Fruit fly (Drosophila melanogaster): Measurements from ENCODE around the gene CG11403.

Gene CG11403

dm6 chrX:1270655-1271054 lies 31.0 kb upstream of the CG11403 start (continued):
- peak in 1 of 2 experiments; percentile 44 for TF ChIP-seq bsh (GFP tag; optimal IDR thresholded peaks at IDR 0.05)
- no peak for TF ChIP-seq CG2199 (GFP tag; IDR thresholded peaks at IDR 0.05)
- peak; percentile 12 for TF ChIP-seq CG6683 (GFP tag; optimal IDR thresholded peaks at IDR 0.05)
- no peak for TF ChIP-seq Dll (GFP tag; IDR thresholded peaks at IDR 0.05; ENCODE audit: partially characterized antibody)
- peak; percentile 2 for TF ChIP-seq org-1 (GFP tag; optimal IDR thresholded peaks at IDR 0.05)
- peak; percentile 51; the same call in 1 of the 2 replicates for TF ChIP-seq CG6689 (GFP tag; IDR thresholded peaks at IDR 0.05)
- TF ChIP-seq lab (GFP tag; optimal IDR thresholded peaks at IDR 0.05): peak; percentile 69
- no peak for TF ChIP-seq CG17186 (GFP tag; optimal IDR thresholded peaks at IDR 0.05)
- TF ChIP-seq Meics (GFP tag; optimal IDR thresholded peaks at IDR 0.05): peak; percentile 72
- no peak for TF ChIP-seq CG4707 (GFP tag; optimal IDR thresholded peaks at IDR 0.05)
- TF ChIP-seq CG4424 (GFP tag; optimal IDR thresholded peaks at IDR 0.05): peak; percentile 4
- TF ChIP-seq Dad (GFP tag; optimal IDR thresholded peaks at IDR 0.05): no peak
- no peak for TF ChIP-seq Lim3 (GFP tag; IDR thresholded peaks at IDR 0.05)
- TF ChIP-seq CG9437 (GFP tag; optimal IDR thresholded peaks at IDR 0.05): peak; percentile 16
- TF ChIP-seq Hand (GFP tag; optimal IDR thresholded peaks at IDR 0.05): peak; percentile 45
- peak; percentile 24 for TF ChIP-seq Blimp-1 (GFP tag; optimal IDR thresholded peaks at IDR 0.05)
- TF ChIP-seq yki (optimal IDR thresholded peaks at IDR 0.05): no peak
- TF ChIP-seq esg (GFP tag; conservative IDR thresholded peaks at IDR 0.05): 0 out of 2 replicates have a peak, but pooled peaks have one; percentile 9
- peak; percentile 53 for TF ChIP-seq lmd (GFP tag; IDR thresholded peaks at IDR 0.05)
- peak; percentile 18; the same call in 1 of the 2 replicates for TF ChIP-seq CG14441 (GFP tag; IDR thresholded peaks at IDR 0.05)
- TF ChIP-seq Antp (GFP tag; optimal IDR thresholded peaks at IDR 0.05): no peak
- no peak for TF ChIP-seq HLHmδ (GFP tag; optimal IDR thresholded peaks at IDR 0.05)
- TF ChIP-seq Dip3 (GFP tag; optimal IDR thresholded peaks at IDR 0.05): peak; percentile 53
- TF ChIP-seq CG5245 (GFP tag; optimal IDR thresholded peaks at IDR 0.05): no peak
- no peak for TF ChIP-seq CG12155 (GFP tag; optimal IDR thresholded peaks at IDR 0.05)
- TF ChIP-seq Hr78 (GFP tag; optimal IDR thresholded peaks at IDR 0.05): no peak
- peak; percentile 34; the same call in 1 of the 3 replicates for TF ChIP-seq CG11695 (GFP tag; IDR thresholded peaks at IDR 0.05)
- no peak for TF ChIP-seq Dref (GFP tag; IDR thresholded peaks at IDR 0.05)
- TF ChIP-seq dan (GFP tag; IDR thresholded peaks at IDR 0.05): no peak
- no peak for TF ChIP-seq dimm (GFP tag; IDR thresholded peaks at IDR 0.05)
- TF ChIP-seq CG30403 (GFP tag; optimal IDR thresholded peaks at IDR 0.05): peak; percentile 20
- TF ChIP-seq Nf-YC (tag; optimal IDR thresholded peaks at IDR 0.05): peak; percentile 25
- TF ChIP-seq CG1792 (GFP tag; optimal IDR thresholded peaks at IDR 0.05): peak; percentile 6
- TF ChIP-seq exex (tag; optimal IDR thresholded peaks at IDR 0.05): no peak
- no peak for TF ChIP-seq CG12236 (GFP tag; optimal IDR thresholded peaks at IDR 0.05)
- no peak for TF ChIP-seq bigmax (GFP tag; optimal IDR thresholded peaks at IDR 0.05)
- TF ChIP-seq CG17829 (tag; optimal IDR thresholded peaks at IDR 0.05): peak; percentile 9
- 0 out of 2 replicates have a peak, but pooled peaks have one; percentile 16 for TF ChIP-seq Ptx1 (GFP tag; IDR thresholded peaks at IDR 0.05)
- no peak for TF ChIP-seq MESR4 (GFP tag; optimal IDR thresholded peaks at IDR 0.05)
- no peak for TF ChIP-seq ems (GFP tag; optimal IDR thresholded peaks at IDR 0.05)
- TF ChIP-seq CG7372 (GFP tag; IDR thresholded peaks at IDR 0.05): no peak
- peak; percentile 37 for TF ChIP-seq fd96Cb (tag; optimal IDR thresholded peaks at IDR 0.05)
- TF ChIP-seq CG4360 (GFP tag; IDR thresholded peaks at IDR 0.05): no peak
- TF ChIP-seq Dek (tag; optimal IDR thresholded peaks at IDR 0.05): peak; percentile 37
- no peak for TF ChIP-seq CG16779 (GFP tag; IDR thresholded peaks at IDR 0.05)
- TF ChIP-seq pan (optimal IDR thresholded peaks at IDR 0.05): no peak
- TF ChIP-seq pan (GFP tag; optimal IDR thresholded peaks at IDR 0.05 in 1 of 2, IDR thresholded peaks at IDR 0.05 in 1 of 2): no peak
- TF ChIP-seq Jarid2 (GFP tag; optimal IDR thresholded peaks at IDR 0.05): no peak
- peak; percentile 43 for TF ChIP-seq CG6765 (GFP tag; optimal IDR thresholded peaks at IDR 0.05)
- TF ChIP-seq CG4404 (GFP tag; IDR thresholded peaks at IDR 0.05): no peak
- TF ChIP-seq sim (GFP tag; IDR thresholded peaks at IDR 0.05): no peak
- peak; percentile 78 for TF ChIP-seq CG11696 (GFP tag; IDR thresholded peaks at IDR 0.05)
